Worm (Caenorhabditis elegans): Measurements from ENCODE around the gene T10B5.10.

The T10B5.10 gene

DNA sequence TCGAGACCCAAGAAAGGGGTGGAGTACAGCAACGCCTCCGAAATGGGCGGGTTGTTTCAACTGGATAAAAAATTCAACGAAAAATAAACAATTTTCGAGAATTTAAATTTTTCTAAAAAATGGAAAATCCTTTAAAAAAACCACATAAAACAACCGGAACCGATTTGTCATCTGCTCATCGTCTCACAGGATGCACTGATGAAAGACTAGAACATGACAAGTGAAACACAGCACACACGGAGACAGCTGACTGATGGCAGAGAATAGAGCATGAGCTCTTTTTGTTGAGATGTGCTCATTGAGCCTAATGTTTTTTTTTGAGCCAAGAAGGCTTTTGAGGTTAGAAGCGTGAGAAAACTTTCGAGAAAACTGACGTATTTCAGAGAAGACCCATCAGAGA lies 33.9 kb upstream of the T10B5.10 start:
- TF ChIP-seq hlh-30 (tag; optimal IDR thresholded peaks at IDR 0.05; ENCODE audit: insufficient read depth) (peak; percentile 59), dmd-6 (GFP tag; IDR thresholded peaks at IDR 0.05) (0 out of 2 replicates have a peak, but pooled peaks have one; percentile 15), arid-1 (GFP tag; conservative IDR thresholded peaks at IDR 0.05) (no peak), dmd-9 (GFP tag; IDR thresholded peaks at IDR 0.05) (no peak), lin-1 (GFP tag; IDR thresholded peaks at IDR 0.05) (no peak), mxl-3 (GFP tag; optimal IDR thresholded peaks at IDR 0.05) (no peak), unc-62 (GFP tag; optimal IDR thresholded peaks at IDR 0.05 in 1 of 2) (peak in 1 of 2 experiments; percentile 66), unc-62 (tag; optimal IDR thresholded peaks at IDR 0.05) (no peak), ceh-44 (GFP tag; IDR thresholded peaks at IDR 0.05) (no peak), aha-1 (tag) (peak; percentile 32), Y5F2A.4 (GFP tag; optimal IDR thresholded peaks at IDR 0.05) (no peak), lsy-2 (tag; optimal IDR thresholded peaks at IDR 0.05) (peak in 1 of 2 experiments; percentile 6), ctbp-1 (GFP tag; IDR thresholded peaks at IDR 0.05) (no peak), R02D3.7 (tag; optimal IDR thresholded peaks at IDR 0.05) (no peak)

DNA sequence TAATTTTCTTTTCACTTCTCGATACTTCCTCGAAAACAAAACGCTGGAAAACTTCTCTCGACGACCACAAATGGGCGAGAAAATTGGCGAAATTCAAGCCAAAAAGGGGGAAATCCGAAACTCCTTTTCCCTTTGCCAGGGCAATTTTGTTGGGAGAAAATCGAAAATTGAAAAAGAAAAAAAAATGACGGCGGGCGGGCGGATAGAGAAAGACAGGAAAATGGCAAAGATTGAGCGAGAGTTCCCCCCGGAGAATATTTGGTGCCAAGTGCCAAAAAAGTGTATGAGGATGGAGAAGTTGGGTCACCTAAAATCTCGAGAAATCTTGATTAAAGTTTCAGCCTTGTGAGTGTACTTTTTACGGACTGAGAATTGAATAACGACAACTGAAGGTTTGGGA lies 32.2 kb upstream of the T10B5.10 start:
- no peak for TF ChIP-seq lim-7 (GFP tag; IDR thresholded peaks at IDR 0.05)
- TF ChIP-seq aha-1 (tag): peak; percentile 92

DNA sequence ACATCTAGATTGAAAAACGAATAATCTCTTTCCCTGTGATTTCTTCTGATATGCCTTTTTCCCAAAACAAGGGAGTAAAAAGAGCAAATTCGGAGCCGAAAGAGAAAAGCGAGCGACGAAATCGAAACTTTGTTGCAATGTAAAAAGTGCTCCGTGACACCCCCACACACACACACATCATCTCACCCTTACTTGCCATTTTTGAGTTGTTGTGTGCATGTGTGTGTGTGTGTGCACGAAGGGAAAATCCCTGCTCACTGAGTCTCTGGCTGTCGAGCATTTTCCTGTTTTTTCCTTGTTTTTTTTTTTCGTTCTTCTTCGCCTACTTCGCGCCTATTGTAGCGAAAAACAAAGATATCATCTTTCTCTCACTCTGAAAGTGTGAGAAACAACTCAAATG lies 30.9 kb upstream of the T10B5.10 start:
- TF ChIP-seq unc-130 (GFP tag; optimal IDR thresholded peaks at IDR 0.05) (no peak), mdl-1 (tag; optimal IDR thresholded peaks at IDR 0.05) (no peak), lsy-2 (tag; optimal IDR thresholded peaks at IDR 0.05) (peak in 1 of 2 experiments; percentile 11), unc-62 (GFP tag; optimal IDR thresholded peaks at IDR 0.05 in 1 of 2) (peak in 1 of 2 experiments; percentile 19), unc-62 (tag; optimal IDR thresholded peaks at IDR 0.05) (no peak), mxl-3 (GFP tag; optimal IDR thresholded peaks at IDR 0.05) (no peak), rbr-2 (tag; optimal IDR thresholded peaks at IDR 0.05) (peak; percentile 1), mes-2 (tag; optimal IDR thresholded peaks at IDR 0.05; ENCODE audit: poor library complexity, severe bottlenecking) (peak; percentile 7), hmg-1.1 (GFP tag; IDR thresholded peaks at IDR 0.05) (peak; percentile 57), pqm-1 (tag; optimal IDR thresholded peaks at IDR 0.05) (no peak)

DNA sequence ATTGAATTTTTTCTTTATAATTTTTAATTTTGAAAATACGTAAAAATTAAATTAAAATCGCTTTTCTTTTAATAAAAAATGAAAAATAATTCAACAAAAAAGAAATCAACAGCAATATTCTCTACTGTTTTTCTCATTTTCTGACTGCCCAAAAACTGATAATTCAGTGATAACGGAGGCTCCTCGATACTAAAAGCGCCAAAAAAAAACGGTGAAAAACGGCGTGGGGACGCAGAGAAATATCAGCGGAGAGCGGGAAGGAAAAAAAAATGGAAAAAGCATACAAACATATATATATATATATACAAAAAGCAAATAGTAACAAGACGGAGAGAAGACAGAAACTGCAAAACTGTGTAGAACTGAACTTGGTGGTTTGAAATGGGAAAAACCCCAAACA lies 27.1 kb upstream of the T10B5.10 start:
- TF ChIP-seq daf-8 (GFP tag; IDR thresholded peaks at IDR 0.05) (no peak), tag-97 (GFP tag; IDR thresholded peaks at IDR 0.05) (no peak), mxl-3 (GFP tag; optimal IDR thresholded peaks at IDR 0.05) (no peak), zfp-3 (GFP tag; conservative IDR thresholded peaks at IDR 0.05) (no peak), dmd-9 (GFP tag; IDR thresholded peaks at IDR 0.05) (no peak), nhr-77 (tag; optimal IDR thresholded peaks at IDR 0.05) (peak; percentile 33), fos-1 (tag; optimal IDR thresholded peaks at IDR 0.05) (no peak), snpc-1.2 (GFP tag; IDR thresholded peaks at IDR 0.05) (no peak), set-16 (GFP tag; IDR thresholded peaks at IDR 0.05) (no peak), T26A8.4 (GFP tag; IDR thresholded peaks at IDR 0.05) (no peak), F10B5.3 (tag; optimal IDR thresholded peaks at IDR 0.05) (no peak), duxl-1 (tag; optimal IDR thresholded peaks at IDR 0.05; ENCODE audit: poor library complexity) (no peak), dmd-6 (GFP tag; IDR thresholded peaks at IDR 0.05) (no peak), mdl-1 (tag; optimal IDR thresholded peaks at IDR 0.05) (no peak), saeg-2 (GFP tag; IDR thresholded peaks at IDR 0.05) (no peak), pqm-1 (tag; optimal IDR thresholded peaks at IDR 0.05) (peak; percentile 92), lir-3 (tag; optimal IDR thresholded peaks at IDR 0.05) (no peak), vab-7 (GFP tag; IDR thresholded peaks at IDR 0.05) (no peak), madf-9 (GFP tag; conservative IDR thresholded peaks at IDR 0.05) (no peak), F44E2.7 (GFP tag; IDR thresholded peaks at IDR 0.05) (no peak), lin-39 (tag; optimal IDR thresholded peaks at IDR 0.05) (no peak), ceh-62 (tag; optimal IDR thresholded peaks at IDR 0.05) (no peak), hlh-11 (tag; optimal IDR thresholded peaks at IDR 0.05) (peak; percentile 47), tra-1 (GFP tag; IDR thresholded peaks at IDR 0.05) (no peak), hlh-30 (tag; optimal IDR thresholded peaks at IDR 0.05; ENCODE audit: insufficient read depth) (no peak), unc-130 (GFP tag; optimal IDR thresholded peaks at IDR 0.05) (no peak), dve-1 (tag; optimal IDR thresholded peaks at IDR 0.05; ENCODE audit: insufficient read depth) (peak; percentile 37), skn-1 (tag; optimal IDR thresholded peaks at IDR 0.05) (no peak), F37D6.2 (tag; optimal IDR thresholded peaks at IDR 0.05) (no peak), daf-16 (GFP tag; optimal IDR thresholded peaks at IDR 0.05) (no peak), daf-16 (tag; optimal IDR thresholded peaks at IDR 0.05) (peak; percentile 78), nhr-10 (tag; optimal IDR thresholded peaks at IDR 0.05) (no peak)

Measured in whole organism, L4 larva.